Worm (Caenorhabditis elegans) whole organism, L1 larva: ENCODE data around the gene mmad-1.

Experiments used
- C04F5.9 ChIP-seq: sonication (generic microtip); optimal IDR thresholded peaks from 2 replicates; lab custom pipeline; 2016; ENCODE audit warnings: missing genetic modification characterization, missing compliant biosample characterization
- C34B4.2 ChIP-seq: sonication (generic microtip); optimal IDR thresholded peaks from 2 replicates; lab custom pipeline; 2017; ENCODE audit warnings: mild to moderate bottlenecking, missing genetic modification characterization, missing compliant biosample characterization
- aha-1 ChIP-seq: fragments of 150-350 bp; optimal IDR thresholded peaks from 2 replicates; lab custom pipeline; 2014; ENCODE audit warnings: missing biosample characterization, missing genetic modification characterization
- alr-1 ChIP-seq: fragments of 200-800 bp; sonication (Bioruptor generic); optimal IDR thresholded peaks from 2 replicates; lab custom pipeline; 2018; ENCODE audit warnings: borderline replicate concordance, mild to moderate bottlenecking, missing genetic modification characterization, missing compliant biosample characterization
- aly-2 ChIP-seq: fragments of 150-350 bp; optimal IDR thresholded peaks from 2 replicates; lab custom pipeline; 2014; ENCODE audit warnings: missing biosample characterization, missing genetic modification characterization
- ceh-63 ChIP-seq: fragments of 200-800 bp; sonication (Bioruptor generic); optimal IDR thresholded peaks from 2 replicates; lab custom pipeline; 2018; ENCODE audit warnings: mild to moderate bottlenecking, missing genetic modification characterization, missing compliant biosample characterization
- ceh-88 ChIP-seq: fragments of 200-800 bp; sonication (Bioruptor generic); IDR thresholded peaks from 2 replicates; pipeline ENCODE4 v1.3.6; 2022; ENCODE audit warnings: missing genetic modification characterization, missing compliant biosample characterization
- ces-1 ChIP-seq: fragments of 150-350 bp; optimal IDR thresholded peaks from 2 replicates; lab custom pipeline; 2014; ENCODE audit warnings: missing biosample characterization, missing genetic modification reagents, missing genetic modification characterization
- efl-1 ChIP-seq, 4 experiments: fragments of 150-350 bp; optimal IDR thresholded peaks in 3 of 4; peaks in 1 of 4; 1 replicate in 1 of 4; 2 replicates in 3 of 4; lab custom pipeline; 2014; ENCODE audit warnings: missing biosample characterization in 2 of 4, missing genetic modification characterization in 2 of 4, missing genetic modification reagents in 2 of 4
- elt-2 ChIP-seq: sonication (generic microtip); optimal IDR thresholded peaks from 2 replicates; lab custom pipeline; 2016; ENCODE audit warnings: missing genetic modification characterization, mild to moderate bottlenecking, inconsistent platforms, missing compliant biosample characterization, missing genetic modification reagents
- elt-3 ChIP-seq, 6 experiments: fragments of 150-350 bp in 1 of 6; sonication (generic microtip); optimal IDR thresholded peaks; 2 replicates each; lab custom pipeline; 2017 to 2018; ENCODE audit warnings: missing biosample characterization in 6 of 6, missing genetic modification characterization in 6 of 6, inconsistent platforms in 1 of 6
- ets-5 ChIP-seq: fragments of 200-800 bp; sonication (Bioruptor generic); IDR thresholded peaks from 2 replicates; pipeline ENCODE4 v1.3.6; 2022; ENCODE audit warnings: missing genetic modification characterization, missing compliant biosample characterization
- grh-1 ChIP-seq: fragments of 200-800 bp; sonication (Bioruptor generic); IDR thresholded peaks from 2 replicates; pipeline ENCODE4 v1.3.6; 2022; ENCODE audit warnings: missing genetic modification reagents, missing genetic modification characterization, missing compliant biosample characterization
- hlh-17 ChIP-seq: fragments of 200-800 bp; sonication (Bioruptor generic); optimal IDR thresholded peaks from 2 replicates; lab custom pipeline; 2018; ENCODE audit warnings: missing genetic modification characterization, mild to moderate bottlenecking, missing compliant biosample characterization, moderate library complexity, borderline replicate concordance
- hlh-4 ChIP-seq: sonication (generic microtip); optimal IDR thresholded peaks from 2 replicates; lab custom pipeline; 2016; ENCODE audit warnings: mild to moderate bottlenecking, missing genetic modification characterization, missing compliant biosample characterization
- irx-1 ChIP-seq: sonication (generic microtip); optimal IDR thresholded peaks from 2 replicates; lab custom pipeline; 2016; ENCODE audit warnings: missing genetic modification characterization, missing compliant biosample characterization
- isw-1 ChIP-seq: fragments of 200-800 bp; sonication (Bioruptor generic); IDR thresholded peaks from 2 replicates; pipeline ENCODE4 v1.3.6; 2022; ENCODE audit warnings: missing genetic modification characterization, missing compliant biosample characterization
- jun-1 ChIP-seq: fragments of 150-350 bp; optimal IDR thresholded peaks from 2 replicates; lab custom pipeline; 2014; ENCODE audit warnings: missing biosample characterization, missing genetic modification reagents, missing genetic modification characterization
- lin-39 ChIP-seq: fragments of 150-350 bp; optimal IDR thresholded peaks from 2 replicates; lab custom pipeline; 2014; ENCODE audit warnings: missing biosample characterization, missing genetic modification reagents, missing genetic modification characterization
- mab-9 ChIP-seq: fragments of 200-800 bp; sonication (Bioruptor generic); IDR thresholded peaks from 2 replicates; pipeline ENCODE4 v1.3.6; 2022; ENCODE audit warnings: missing genetic modification reagents, missing genetic modification characterization, missing compliant biosample characterization
- mef-2 ChIP-seq: fragments of 150-350 bp; optimal IDR thresholded peaks from 2 replicates; lab custom pipeline; 2014; ENCODE audit warnings: missing biosample characterization, missing genetic modification characterization
- nhr-11 ChIP-seq: fragments of 150-350 bp; optimal IDR thresholded peaks from 2 replicates; lab custom pipeline; 2014; ENCODE audit warnings: missing biosample characterization, missing genetic modification characterization
- nhr-12 ChIP-seq: sonication (generic microtip); optimal IDR thresholded peaks from 2 replicates; lab custom pipeline; 2017; ENCODE audit warnings: missing biosample characterization, missing genetic modification characterization
- nhr-19 ChIP-seq: fragments of 200-800 bp; sonication (Bioruptor generic); conservative IDR thresholded peaks from 2 replicates; pipeline ENCODE4 v1.3.6; 2022; ENCODE audit warnings: missing genetic modification characterization, missing compliant biosample characterization
- nhr-20 ChIP-seq: sonication (generic microtip); optimal IDR thresholded peaks from 2 replicates; lab custom pipeline; 2016; ENCODE audit warnings: mild to moderate bottlenecking, missing genetic modification characterization, missing compliant biosample characterization
- nhr-237 ChIP-seq: fragments of 150-350 bp; optimal IDR thresholded peaks from 2 replicates; lab custom pipeline; 2014; ENCODE audit warnings: missing biosample characterization, missing genetic modification characterization
- nhr-28 ChIP-seq: fragments of 150-350 bp; optimal IDR thresholded peaks from 2 replicates; lab custom pipeline; 2014; ENCODE audit warnings: missing biosample characterization, missing genetic modification characterization
- nhr-71 ChIP-seq: sonication (generic microtip); optimal IDR thresholded peaks from 2 replicates; lab custom pipeline; 2016; ENCODE audit warnings: mild to moderate bottlenecking, missing genetic modification characterization, moderate library complexity, missing compliant biosample characterization
- nhr-76 ChIP-seq: sonication (generic microtip); optimal IDR thresholded peaks from 2 replicates; lab custom pipeline; 2017; ENCODE audit warnings: missing biosample characterization, missing genetic modification characterization
- nhr-77 ChIP-seq: fragments of 150-350 bp; optimal IDR thresholded peaks from 2 replicates; lab custom pipeline; 2014; ENCODE audit warnings: missing biosample characterization, missing genetic modification characterization
- nhr-90 ChIP-seq: sonication (generic microtip); optimal IDR thresholded peaks from 2 replicates; lab custom pipeline; 2016; ENCODE audit warnings: mild to moderate bottlenecking, missing genetic modification characterization, missing compliant biosample characterization; ENCODE audit not compliant: poor library complexity
- pag-3 ChIP-seq: sonication (generic microtip); optimal IDR thresholded peaks from 2 replicates; lab custom pipeline; 2017; ENCODE audit warnings: missing genetic modification characterization, mild to moderate bottlenecking, missing compliant biosample characterization, antibody characterized with exemption, borderline replicate concordance; ENCODE audit not compliant: insufficient read depth
- pax-3 ChIP-seq: fragments of 200-800 bp; sonication (Bioruptor generic); optimal IDR thresholded peaks from 2 replicates; lab custom pipeline; 2018; ENCODE audit warnings: mild to moderate bottlenecking, missing genetic modification characterization, moderate library complexity, missing compliant biosample characterization
- pqm-1 ChIP-seq: sonication (generic microtip); optimal IDR thresholded peaks from 3 replicates; lab custom pipeline; 2017; ENCODE audit warnings: missing biosample characterization, missing genetic modification characterization
- rnt-1 ChIP-seq: sonication (generic microtip); optimal IDR thresholded peaks from 2 replicates; lab custom pipeline; 2016; ENCODE audit warnings: mild to moderate bottlenecking, missing genetic modification characterization, moderate library complexity, missing compliant biosample characterization
- snpc-4 ChIP-seq: fragments of 150-350 bp; optimal IDR thresholded peaks from 2 replicates; lab custom pipeline; 2014; ENCODE audit warnings: missing biosample characterization, missing genetic modification characterization
- snu-23 ChIP-seq: sonication (generic microtip); optimal IDR thresholded peaks from 2 replicates; lab custom pipeline; 2016; ENCODE audit warnings: missing genetic modification characterization, missing compliant biosample characterization
- sptf-1 ChIP-seq: fragments of 150-350 bp; optimal IDR thresholded peaks from 2 replicates; lab custom pipeline; 2014; ENCODE audit warnings: missing biosample characterization, missing genetic modification characterization
- swsn-7 ChIP-seq: sonication (generic microtip); optimal IDR thresholded peaks from 2 replicates; lab custom pipeline; 2016; ENCODE audit warnings: missing genetic modification characterization, missing compliant biosample characterization
- tlp-1 ChIP-seq: fragments of 150-350 bp; optimal IDR thresholded peaks from 2 replicates; lab custom pipeline; 2014; ENCODE audit warnings: missing biosample characterization, missing genetic modification characterization
- unc-130 ChIP-seq: fragments of 150-350 bp; optimal IDR thresholded peaks from 2 replicates; lab custom pipeline; 2017; ENCODE audit warnings: missing biosample characterization, missing genetic modification characterization, inconsistent platforms
- unc-30 ChIP-seq: sonication (generic microtip); optimal IDR thresholded peaks from 2 replicates; lab custom pipeline; 2017; ENCODE audit warnings: missing biosample characterization, missing genetic modification characterization
- unc-62 ChIP-seq: fragments of 150-350 bp; optimal IDR thresholded peaks from 2 replicates; lab custom pipeline; 2014; ENCODE audit warnings: missing biosample characterization, missing genetic modification reagents, missing genetic modification characterization
- unc-86 ChIP-seq: sonication (generic microtip); optimal IDR thresholded peaks from 2 replicates; lab custom pipeline; 2016; ENCODE audit warnings: missing genetic modification characterization, missing compliant biosample characterization
- unc-98 ChIP-seq: fragments of 200-800 bp; sonication (Bioruptor generic); IDR thresholded peaks from 2 replicates; pipeline ENCODE4 v1.3.6; 2022; ENCODE audit warnings: missing genetic modification characterization, missing compliant biosample characterization
- xbp-1 ChIP-seq: sonication (generic microtip); optimal IDR thresholded peaks from 2 replicates; lab custom pipeline; 2016; ENCODE audit warnings: missing genetic modification characterization, missing compliant biosample characterization
- zag-1 ChIP-seq: fragments of 150-350 bp; optimal IDR thresholded peaks from 2 replicates; lab custom pipeline; 2014; ENCODE audit warnings: missing biosample characterization, missing genetic modification characterization
- ztf-4 ChIP-seq: fragments of 150-350 bp; optimal IDR thresholded peaks from 2 replicates; lab custom pipeline; 2014; ENCODE audit warnings: missing biosample characterization, missing genetic modification characterization

The mmad-1 gene

DNA sequence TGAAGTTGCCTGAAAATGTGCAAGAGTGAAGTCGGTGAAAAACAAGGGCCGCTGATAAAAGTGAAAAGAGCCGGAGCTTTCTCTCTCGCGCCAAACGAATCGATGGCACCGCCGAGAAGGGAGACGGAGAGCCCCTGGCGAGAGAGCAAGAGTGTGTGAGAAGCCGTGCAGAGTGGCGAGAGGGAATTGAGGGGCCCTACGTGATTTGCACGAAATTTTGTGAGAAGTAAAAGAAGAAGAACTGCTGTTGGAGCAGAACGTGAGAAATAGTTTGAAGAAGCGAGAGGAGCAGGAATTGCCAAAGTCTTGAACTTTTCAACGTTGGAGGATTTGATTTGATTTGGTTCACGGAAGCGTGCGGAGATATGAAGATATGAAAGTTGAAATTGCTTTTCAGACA lies 16.1 kb upstream of the mmad-1 start, which contains the start of gene aldo-1 (continued):
- TF ChIP-seq xbp-1 (tag; lab: Kevin White, UChicago) (no peak), hlh-17 (no peak), isw-1 (GFP tag; lab: Robert Waterston, UW) (0 out of 2 replicates have a peak, but pooled peaks have one; percentile 7), pax-3 (tag; lab: Kevin White, UChicago) (no peak), elt-3 (tag; optimal IDR thresholded peaks at IDR 0.05; lab: Kevin White, UChicago) (no peak), hlh-4 (no peak), irx-1 (tag; lab: Kevin White, UChicago) (no peak), zag-1 (tag; lab: Kevin White, UChicago) (no peak), nhr-19 (peak; percentile 36; the same call in 1 of the 2 replicates), nhr-77 (tag; lab: Kevin White, UChicago) (no peak), nhr-20 (tag; lab: Kevin White, UChicago) (no peak), rnt-1 (tag; lab: Kevin White, UChicago) (peak; percentile 25), pqm-1 (tag; lab: Kevin White, UChicago) (no peak), ceh-63 (no peak), nhr-76 (no peak), jun-1 (no peak), elt-2 (tag; lab: Kevin White, UChicago) (no peak), C34B4.2 (tag; lab: Kevin White, UChicago) (no peak), pag-3 (tag; lab: Kevin White, UChicago) (peak; percentile 53), unc-86 (tag; lab: Kevin White, UChicago) (no peak), sptf-1 (no peak), nhr-11 (no peak), alr-1 (tag; lab: Kevin White, UChicago) (no peak), ceh-88 (GFP tag; lab: Robert Waterston, UW) (no peak), unc-30 (tag; lab: Kevin White, UChicago) (no peak), unc-98 (GFP tag; lab: Robert Waterston, UW) (no peak), nhr-28 (tag; lab: Kevin White, UChicago) (no peak), nhr-71 (tag; lab: Kevin White, UChicago) (peak; percentile 65), C04F5.9 (no peak), aly-2 (tag; lab: Kevin White, UChicago) (no peak)

DNA sequence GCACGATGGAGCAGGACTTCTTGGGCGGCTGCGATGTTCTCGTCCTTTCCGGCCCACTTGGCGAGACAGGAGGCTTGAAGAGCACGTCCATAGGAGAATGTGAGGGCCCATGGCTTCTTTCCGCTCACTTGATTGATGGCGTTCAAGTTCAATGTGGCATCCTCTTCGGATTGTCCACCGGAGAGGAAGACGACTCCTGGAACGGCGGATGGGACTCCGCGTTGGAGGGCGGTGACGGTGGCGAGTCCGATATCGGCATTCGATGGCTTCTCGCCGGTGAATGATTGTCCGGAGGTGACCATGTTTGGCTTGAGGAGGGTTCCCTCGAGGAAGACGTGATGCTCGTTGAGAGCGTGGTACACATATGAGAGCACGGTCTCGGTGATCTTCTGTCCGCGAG lies 14.8 kb upstream of the mmad-1 start:
- no peak for TF ChIP-seq lin-39 (tag; lab: Kevin White, UChicago)
- no peak for TF ChIP-seq nhr-12 (tag; lab: Kevin White, UChicago)
- TF ChIP-seq nhr-90 (tag; lab: Kevin White, UChicago) = no peak
- TF ChIP-seq aly-2 (tag; lab: Kevin White, UChicago) = no peak
- no peak for TF ChIP-seq ceh-63
- no peak for TF ChIP-seq grh-1 (GFP tag; lab: Robert Waterston, UW)
- TF ChIP-seq ets-5 (GFP tag; lab: Robert Waterston, UW) = no peak
- TF ChIP-seq unc-62 (GFP tag; lab: Kevin White, UChicago) = no peak
- no peak for TF ChIP-seq hlh-17
- no peak for TF ChIP-seq mef-2 (tag; lab: Kevin White, UChicago)
- TF ChIP-seq zag-1 (tag; lab: Kevin White, UChicago) = no peak
- TF ChIP-seq, all 84 proteins: peak for 0

DNA sequence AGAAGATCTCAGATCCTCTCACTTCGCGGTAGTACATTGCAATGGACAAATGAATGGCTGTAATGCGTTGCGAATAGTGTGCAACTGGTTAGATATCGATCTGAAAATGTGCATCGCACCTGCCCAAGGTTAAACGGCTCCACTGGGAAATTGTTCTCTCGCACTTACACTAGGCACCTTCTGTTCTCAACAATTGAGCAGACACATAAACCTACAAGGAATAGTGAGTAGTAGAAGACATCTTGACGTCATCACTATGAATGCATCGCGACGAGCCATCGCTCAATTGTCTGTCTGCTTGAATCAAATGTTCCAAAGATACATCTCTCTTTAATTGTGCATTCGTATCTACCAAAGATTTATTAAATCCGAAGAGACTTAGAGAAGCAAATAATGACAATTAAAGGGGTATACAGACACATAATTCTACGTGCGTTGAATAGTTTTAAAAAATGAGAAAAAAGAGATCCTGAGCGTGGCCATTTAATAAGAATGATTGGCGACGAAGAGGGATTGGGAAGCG lies 14.3 kb upstream of the mmad-1 start, which contains the start of gene T05D4.2:
Gene T05D4.2 (minus strand): TSS at position 83 of the 523 bp plus-strand sequence.
- no peak for TF ChIP-seq nhr-237 (tag; lab: Kevin White, UChicago)
- peak in 1 of 2 experiments; percentile 20 for TF ChIP-seq efl-1 (optimal IDR thresholded peaks at IDR 0.05; lab: Kevin White, UChicago)
- TF ChIP-seq efl-1 (GFP tag; optimal IDR thresholded peaks at IDR 0.05 in 1 of 2; lab: Kevin White, UChicago) = no peak
- no peak for TF ChIP-seq ets-5 (GFP tag; lab: Robert Waterston, UW)
- peak; percentile 2 for TF ChIP-seq snu-23 (GFP tag; lab: Kevin White, UChicago)
- peak; percentile 11 for TF ChIP-seq aly-2 (tag; lab: Kevin White, UChicago)
- no peak for TF ChIP-seq aha-1
- peak; percentile 17 for TF ChIP-seq nhr-71 (tag; lab: Kevin White, UChicago)
- TF ChIP-seq unc-130 (tag; lab: Kevin White, UChicago) = no peak
- peak; percentile 19 for TF ChIP-seq swsn-7 (tag; lab: Kevin White, UChicago)
- no peak for TF ChIP-seq ces-1 (GFP tag; lab: Kevin White, UChicago)
- no peak for TF ChIP-seq mab-9 (GFP tag; lab: Robert Waterston, UW)
- TF ChIP-seq rnt-1 (tag; lab: Kevin White, UChicago) = no peak
- TF ChIP-seq ztf-4 (tag; lab: Kevin White, UChicago) = peak; percentile 65
- no peak for TF ChIP-seq tlp-1 (tag; lab: Kevin White, UChicago)
- no peak for TF ChIP-seq hlh-4
- no peak for TF ChIP-seq snpc-4 (tag; lab: Kevin White, UChicago)
- TF ChIP-seq nhr-11 = no peak
- TF ChIP-seq, all 84 proteins: peak for 6
